Worm (Caenorhabditis elegans) whole organism, young adult: ENCODE measurements around the gene tram-1.

Experiments used
- B0035.1 ChIP-seq: sonication (generic microtip); optimal IDR thresholded peaks from 2 replicates; lab custom pipeline; 2016; ENCODE audit warnings: missing genetic modification characterization, mild to moderate bottlenecking, missing compliant biosample characterization, missing genotype, missing genetic modification reagents
- C06A6.2 ChIP-seq: fragments of 200-800 bp; sonication (Bioruptor generic); conservative IDR thresholded peaks from 2 replicates; pipeline ENCODE4 v1.3.6; 2022; ENCODE audit warnings: missing genetic modification characterization, missing compliant biosample characterization
- F23B12.7 ChIP-seq: sonication (generic microtip); optimal IDR thresholded peaks from 2 replicates; lab custom pipeline; 2017; ENCODE audit warnings: missing genetic modification characterization, mild to moderate bottlenecking, missing compliant biosample characterization, antibody characterized with exemption, moderate library complexity; ENCODE audit not compliant: insufficient read depth
- F33H1.4 ChIP-seq: fragments of 200-800 bp; sonication (Bioruptor generic); IDR thresholded peaks from 2 replicates; pipeline ENCODE4 v1.3.6; 2022; ENCODE audit warnings: missing genetic modification reagents, missing genetic modification characterization, missing compliant biosample characterization
- F49E8.2 ChIP-seq: sonication (generic microtip); optimal IDR thresholded peaks from 3 replicates; lab custom pipeline; 2017; ENCODE audit warnings: missing genetic modification characterization, mild to moderate bottlenecking, missing compliant biosample characterization, antibody characterized with exemption, moderate library complexity; ENCODE audit not compliant: insufficient read depth
- ZK185.1 ChIP-seq: sonication (generic microtip); optimal IDR thresholded peaks from 2 replicates; lab custom pipeline; 2016; ENCODE audit warnings: mild to moderate bottlenecking, missing genetic modification characterization, missing compliant biosample characterization; ENCODE audit not compliant: poor library complexity, severe bottlenecking
- ama-1 ChIP-seq, 3 experiments: fragments of 150-350 bp in 1 of 3; sonication (generic microtip) in 2 of 3; optimal IDR thresholded peaks; 2 replicates each; lab custom pipeline; 2014 to 2018; ENCODE audit warnings: missing biosample characterization in 2 of 3, missing genetic modification characterization in 2 of 3, missing genetic modification reagents in 2 of 3
- attf-5 ChIP-seq: fragments of 200-800 bp; sonication (Bioruptor generic); optimal IDR thresholded peaks from 2 replicates; lab custom pipeline; 2018; ENCODE audit warnings: mild to moderate bottlenecking, missing genetic modification characterization, missing compliant biosample characterization
- cebp-1 ChIP-seq, 2 experiments: fragments of 200-800 bp in 1 of 2; sonication (Bioruptor generic) in 1 of 2; sonication (generic microtip) in 1 of 2; IDR thresholded peaks in 1 of 2; optimal IDR thresholded peaks in 1 of 2; 2 replicates each; pipeline versions ENCODE4 v1.3.6 to Lab custom; 2017 to 2022; ENCODE audit warnings: missing compliant biosample characterization in 2 of 2, missing genetic modification characterization in 2 of 2, mild to moderate bottlenecking in 1 of 2, missing genetic modification reagents in 1 of 2, moderate library complexity in 1 of 2
- dpff-1 ChIP-seq: sonication (generic microtip); optimal IDR thresholded peaks from 2 replicates; lab custom pipeline; 2017; ENCODE audit warnings: mild to moderate bottlenecking, missing genetic modification characterization, missing compliant biosample characterization
- egl-44 ChIP-seq: fragments of 200-800 bp; sonication (Bioruptor generic); IDR thresholded peaks from 2 replicates; pipeline ENCODE4 v1.3.6; 2022; ENCODE audit warnings: missing genetic modification reagents, missing genetic modification characterization, missing compliant biosample characterization
- ets-4 ChIP-seq: fragments of 200-800 bp; sonication (Bioruptor generic); optimal IDR thresholded peaks from 2 replicates; lab custom pipeline; 2018; ENCODE audit warnings: mild to moderate bottlenecking, missing genetic modification characterization, missing compliant biosample characterization
- hmg-1.2 ChIP-seq: fragments of 200-800 bp; sonication (Bioruptor generic); IDR thresholded peaks from 2 replicates; pipeline ENCODE4 v1.3.6; 2022; ENCODE audit warnings: missing genetic modification reagents, missing genetic modification characterization, missing compliant biosample characterization
- lin-40 ChIP-seq: sonication (generic microtip); optimal IDR thresholded peaks from 2 replicates; lab custom pipeline; 2016; ENCODE audit warnings: missing genetic modification characterization, mild to moderate bottlenecking, missing compliant biosample characterization, missing genotype, missing genetic modification reagents
- lir-1 ChIP-seq: fragments of 200-800 bp; sonication (Bioruptor generic); conservative IDR thresholded peaks from 2 replicates; pipeline ENCODE4 v1.3.6; 2022; ENCODE audit warnings: missing genetic modification reagents, missing genetic modification characterization, missing compliant biosample characterization
- madf-6 ChIP-seq: fragments of 200-800 bp; sonication (Bioruptor generic); IDR thresholded peaks from 2 replicates; pipeline ENCODE4 v1.3.6; 2022; ENCODE audit warnings: missing genetic modification reagents, missing genetic modification characterization, missing compliant biosample characterization
- mel-28 ChIP-seq: sonication (generic microtip); optimal IDR thresholded peaks from 2 replicates; lab custom pipeline; 2016; ENCODE audit warnings: borderline replicate concordance, mild to moderate bottlenecking, missing genetic modification characterization, missing compliant biosample characterization
- nhr-179 ChIP-seq: sonication (generic microtip); optimal IDR thresholded peaks from 2 replicates; lab custom pipeline; 2016; ENCODE audit warnings: mild to moderate bottlenecking, missing genetic modification characterization, missing compliant biosample characterization
- nhr-80 ChIP-seq: sonication (generic microtip); optimal IDR thresholded peaks from 2 replicates; lab custom pipeline; 2016; ENCODE audit warnings: missing genetic modification characterization, missing compliant biosample characterization
- rec-8 ChIP-seq, 2 experiments: sonication (generic microtip); optimal IDR thresholded peaks; 2 replicates each; lab custom pipeline; 2016; ENCODE audit warnings: mild to moderate bottlenecking in 2 of 2, missing genetic modification characterization in 2 of 2, missing genetic modification reagents in 2 of 2, missing genotype in 2 of 2, missing biosample characterization in 1 of 2, missing compliant biosample characterization in 1 of 2, moderate library complexity in 1 of 2
- sea-2 ChIP-seq: fragments of 200-800 bp; sonication (Bioruptor generic); IDR thresholded peaks from 2 replicates; pipeline ENCODE4 v1.3.6; 2022; ENCODE audit warnings: missing genetic modification characterization, missing compliant biosample characterization
- snpc-1.1 ChIP-seq: sonication (generic microtip); optimal IDR thresholded peaks from 2 replicates; lab custom pipeline; 2017; ENCODE audit warnings: missing genetic modification characterization, mild to moderate bottlenecking, missing compliant biosample characterization, antibody characterized with exemption, moderate library complexity, missing genotype, missing genetic modification reagents; ENCODE audit not compliant: insufficient read depth
- snpc-4 ChIP-seq, 5 experiments: fragments of 150-350 bp in 1 of 5; sonication (generic microtip) in 4 of 5; optimal IDR thresholded peaks; 2 replicates each; lab custom pipeline; 2014 to 2018; ENCODE audit warnings: missing genetic modification characterization in 5 of 5, missing biosample characterization in 3 of 5, antibody characterized with exemption in 2 of 5, mild to moderate bottlenecking in 2 of 5, missing compliant biosample characterization in 2 of 5, missing genotype in 2 of 5, moderate library complexity in 2 of 5, missing genetic modification reagents in 1 of 5
- sptf-2 ChIP-seq: fragments of 200-800 bp; sonication (Bioruptor generic); optimal IDR thresholded peaks from 2 replicates; lab custom pipeline; 2018; ENCODE audit warnings: mild to moderate bottlenecking, missing genetic modification characterization, missing compliant biosample characterization
- tbp1 ChIP-seq: fragments of 200-800 bp; sonication (Bioruptor generic); optimal IDR thresholded peaks from 2 replicates; lab custom pipeline; 2018; ENCODE audit warnings: mild to moderate bottlenecking, missing genetic modification characterization, missing compliant biosample characterization
- unc-130 ChIP-seq: sonication (generic microtip); optimal IDR thresholded peaks from 2 replicates; lab custom pipeline; 2016; ENCODE audit warnings: missing genetic modification reagents, missing genetic modification characterization, missing compliant biosample characterization
- ztf-25 ChIP-seq: fragments of 200-800 bp; sonication (Bioruptor generic); IDR thresholded peaks from 2 replicates; pipeline ENCODE4 v1.3.6; 2022; ENCODE audit warnings: missing genetic modification reagents, missing genetic modification characterization, missing compliant biosample characterization
- ztf-26 ChIP-seq: sonication (generic microtip); optimal IDR thresholded peaks from 2 replicates; lab custom pipeline; 2017; ENCODE audit warnings: missing genetic modification characterization, missing compliant biosample characterization

tram-1 gene

ce11 chrIV:10174932-10175732, 46.0 kb downstream of the tram-1 start (continued):
- TF ChIP-seq snpc-4 (GFP tag; optimal IDR thresholded peaks at IDR 0.05; lab: Kevin White, UChicago) (no peak), snpc-4 (tag; optimal IDR thresholded peaks at IDR 0.05; lab: Kevin White, UChicago) (no peak), C06A6.2 (GFP tag; lab: Robert Waterston, UW) (no peak), ztf-26 (tag; lab: Kevin White, UChicago) (no peak), nhr-80 (tag; lab: Kevin White, UChicago) (peak; percentile 10), ets-4 (GFP tag; lab: Kevin White, UChicago) (no peak), F33H1.4 (GFP tag; lab: Robert Waterston, UW) (0 out of 2 replicates have a peak, but pooled peaks have one; percentile 5), dpff-1 (tag; lab: Kevin White, UChicago) (no peak), sea-2 (GFP tag; lab: Robert Waterston, UW) (no peak), attf-5 (GFP tag; lab: Kevin White, UChicago) (peak; percentile 42)

DNA sequence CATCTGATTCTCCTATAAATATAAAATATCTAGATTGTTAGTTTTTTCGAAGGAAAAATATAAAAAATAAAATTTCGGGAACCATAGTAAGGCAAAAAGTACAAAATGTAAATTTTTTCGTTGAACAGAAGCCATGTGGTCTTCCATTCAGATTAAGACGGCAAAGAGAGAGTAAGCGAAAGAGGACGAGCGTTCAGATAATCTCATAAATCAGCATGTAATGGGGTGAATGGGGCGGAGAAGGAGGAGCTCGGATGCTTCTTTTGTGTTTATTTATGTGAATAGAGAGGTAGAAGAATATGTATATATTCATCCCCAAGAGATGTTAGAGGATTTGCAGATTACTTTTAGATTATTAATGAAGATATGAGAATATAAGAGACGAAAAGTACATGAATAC, 46.8 kb downstream of the tram-1 start, which contains the start of gene pxf-1:
Gene pxf-1 (minus strand): TSS at position 14 of the 400 bp plus-strand sequence.
- TF ChIP-seq ama-1 (optimal IDR thresholded peaks at IDR 0.05; lab: Kevin White, UChicago) (no peak), ama-1 (GFP tag; optimal IDR thresholded peaks at IDR 0.05; lab: Kevin White, UChicago) (no peak), sptf-2 (GFP tag; lab: Kevin White, UChicago) (no peak), F23B12.7 (tag; lab: Kevin White, UChicago) (no peak), mel-28 (tag; lab: Kevin White, UChicago) (no peak), ztf-25 (GFP tag; lab: Robert Waterston, UW) (no peak), lir-1 (GFP tag; lab: Robert Waterston, UW) (no peak), tbp1 (no peak), ZK185.1 (no peak), F49E8.2 (tag; lab: Kevin White, UChicago) (no peak), hmg-1.2 (GFP tag; lab: Robert Waterston, UW) (no peak), lin-40 (tag; lab: Kevin White, UChicago) (no peak), rec-8 (tag; optimal IDR thresholded peaks at IDR 0.05; lab: Kevin White, UChicago) (no peak), B0035.1 (tag; lab: Kevin White, UChicago) (no peak), nhr-179 (tag; lab: Kevin White, UChicago) (no peak), madf-6 (GFP tag; lab: Robert Waterston, UW) (no peak), nhr-80 (tag; lab: Kevin White, UChicago) (no peak), egl-44 (GFP tag; lab: Robert Waterston, UW) (no peak), snpc-1.1 (tag; lab: Kevin White, UChicago) (no peak)
- TF ChIP-seq, all 124 proteins: peak for 0

DNA sequence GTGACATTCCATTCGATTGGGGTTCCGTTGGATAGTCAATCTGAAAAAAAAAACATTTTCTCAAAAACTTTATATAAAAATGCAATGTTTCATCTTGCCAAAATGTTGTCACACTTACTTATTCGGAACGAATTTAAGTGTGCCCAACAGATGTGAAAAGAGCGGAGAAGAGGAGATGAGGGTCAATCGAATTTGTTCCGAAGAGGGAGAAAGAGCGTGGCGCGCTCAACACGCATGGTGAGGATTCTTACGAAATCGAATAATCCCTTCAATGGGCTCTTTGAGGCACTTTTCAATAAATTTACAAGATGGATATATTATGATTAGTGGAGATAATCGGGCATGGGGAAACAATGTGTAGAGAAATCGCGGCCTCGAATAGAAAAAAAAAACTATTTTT, 50.3 kb downstream of the tram-1 start:
- no peak for TF ChIP-seq unc-130
- no peak for TF ChIP-seq cebp-1 (GFP tag; IDR thresholded peaks at IDR 0.05; lab: Robert Waterston, UW)
- TF ChIP-seq cebp-1 (tag; optimal IDR thresholded peaks at IDR 0.05; lab: Kevin White, UChicago): peak; percentile 52
